Fruit fly (Drosophila melanogaster) whole organism, embryonic: ENCODE data around the gene Kr-h1.
A peak's percentile ranks its signal among the peaks of the same experiment; 100 is the strongest.

ENCODE experiments used
- Aef1 ChIP-seq: fragments of 200-800 bp; sonication (Bioruptor generic); IDR thresholded peaks from 3 replicates; pipeline ENCODE4 v1.3.6; 2022; ENCODE audit warnings: missing biosample characterization, missing genetic modification characterization
- Antp ChIP-seq: fragments of 200-800 bp; sonication (Bioruptor generic); optimal IDR thresholded peaks from 3 replicates; lab custom pipeline; 2016; ENCODE audit warnings: missing biosample characterization, missing genetic modification characterization
- Atf6 ChIP-seq: fragments of 200-800 bp; sonication (Bioruptor generic); IDR thresholded peaks from 2 replicates; pipeline ENCODE4 v1.3.6; 2022; ENCODE audit warnings: missing biosample characterization, missing genetic modification characterization
- CG10209 ChIP-seq: fragments of 200-800 bp; sonication (Bioruptor generic); optimal IDR thresholded peaks from 3 replicates; lab custom pipeline; 2017; ENCODE audit warnings: missing biosample characterization, mild to moderate bottlenecking, missing genetic modification characterization, missing genetic modification reagents
- CG11696 ChIP-seq: fragments of 200-800 bp; sonication (Bioruptor generic); IDR thresholded peaks from 2 replicates; pipeline ENCODE4 v1.3.6; 2022; ENCODE audit warnings: missing biosample characterization, missing genetic modification characterization
- CG1233 ChIP-seq: fragments of 200-800 bp; sonication (Bioruptor generic); optimal IDR thresholded peaks from 4 replicates; lab custom pipeline; 2018; ENCODE audit warnings: missing biosample characterization, mild to moderate bottlenecking, missing genetic modification characterization
- CG12659 ChIP-seq: fragments of 200-800 bp; sonication (Bioruptor generic); optimal IDR thresholded peaks from 3 replicates; lab custom pipeline; 2017; ENCODE audit warnings: mild to moderate bottlenecking, missing biosample characterization, missing genetic modification reagents, missing genetic modification characterization
- CG12942 ChIP-seq: fragments of 200-800 bp; sonication (Bioruptor generic); optimal IDR thresholded peaks from 3 replicates; lab custom pipeline; 2016; ENCODE audit warnings: missing biosample characterization, missing genetic modification characterization
- CG17568 ChIP-seq: fragments of 200-800 bp; sonication (Bioruptor generic); optimal IDR thresholded peaks from 2 replicates; lab custom pipeline; 2018; ENCODE audit warnings: missing biosample characterization, mild to moderate bottlenecking, missing genetic modification characterization, moderate library complexity
- CG18599 ChIP-seq: fragments of 200-800 bp; sonication (Bioruptor generic); optimal IDR thresholded peaks from 3 replicates; lab custom pipeline; 2017; ENCODE audit warnings: missing biosample characterization, missing genetic modification characterization, mild to moderate bottlenecking, moderate library complexity, missing genetic modification reagents
- CG2116 ChIP-seq: fragments of 200-800 bp; sonication (Bioruptor generic); optimal IDR thresholded peaks from 3 replicates; lab custom pipeline; 2018; ENCODE audit warnings: missing biosample characterization, mild to moderate bottlenecking, missing genetic modification characterization
- CG2199 ChIP-seq: fragments of 200-800 bp; sonication (Bioruptor generic); IDR thresholded peaks from 3 replicates; pipeline ENCODE4 v1.3.6; 2022; ENCODE audit warnings: missing biosample characterization, missing genetic modification characterization
- CG32767 ChIP-seq: fragments of 200-800 bp; sonication (Bioruptor generic); IDR thresholded peaks from 2 replicates; pipeline ENCODE4 v1.3.6; 2022; ENCODE audit warnings: missing biosample characterization, missing genetic modification characterization
- CG33557 ChIP-seq: fragments of 200-800 bp; sonication (Bioruptor generic); optimal IDR thresholded peaks from 2 replicates; lab custom pipeline; 2019; ENCODE audit warnings: missing biosample characterization, mild to moderate bottlenecking, missing genetic modification characterization, moderate library complexity
- CG34376 ChIP-seq: fragments of 200-800 bp; sonication (Bioruptor generic); optimal IDR thresholded peaks from 2 replicates; lab custom pipeline; 2018; ENCODE audit warnings: missing biosample characterization, mild to moderate bottlenecking, missing genetic modification characterization
- CG4328 ChIP-seq: fragments of 200-800 bp; sonication (Bioruptor generic); optimal IDR thresholded peaks from 3 replicates; lab custom pipeline; 2017; ENCODE audit warnings: missing biosample characterization, missing genetic modification reagents, missing genetic modification characterization
- CG4404 ChIP-seq: fragments of 200-800 bp; sonication (Bioruptor generic); IDR thresholded peaks from 2 replicates; pipeline ENCODE4 v1.3.6; 2022; ENCODE audit warnings: missing biosample characterization, missing genetic modification characterization
- CG7271 ChIP-seq: fragments of 200-800 bp; sonication (Bioruptor generic); optimal IDR thresholded peaks from 2 replicates; lab custom pipeline; 2018; ENCODE audit warnings: missing biosample characterization, mild to moderate bottlenecking, missing genetic modification characterization, moderate library complexity
- CG9932 ChIP-seq: fragments of 200-800 bp; sonication (Bioruptor generic); IDR thresholded peaks from 2 replicates; pipeline ENCODE4 v1.3.6; 2022; ENCODE audit warnings: missing biosample characterization, missing genetic modification characterization
- CHES-1-like ChIP-seq: fragments of 200-800 bp; sonication (Bioruptor generic); optimal IDR thresholded peaks from 2 replicates; lab custom pipeline; 2016; ENCODE audit warnings: missing biosample characterization, missing genetic modification characterization
- Chrac-16 ChIP-seq: fragments of 200-800 bp; sonication (Bioruptor generic); optimal IDR thresholded peaks from 3 replicates; lab custom pipeline; 2016; ENCODE audit warnings: missing biosample characterization, missing genetic modification characterization
- Dad ChIP-seq: fragments of 200-800 bp; sonication (Bioruptor generic); optimal IDR thresholded peaks from 3 replicates; lab custom pipeline; 2016; ENCODE audit warnings: missing biosample characterization, missing genetic modification characterization
- Elba2 ChIP-seq: fragments of 200-800 bp; sonication (Bioruptor generic); optimal IDR thresholded peaks from 3 replicates; lab custom pipeline; 2016; ENCODE audit warnings: missing biosample characterization, missing genetic modification characterization
- Fer1 ChIP-seq: fragments of 200-800 bp; sonication (Bioruptor generic); optimal IDR thresholded peaks from 2 replicates; lab custom pipeline; 2017; ENCODE audit warnings: missing biosample characterization, mild to moderate bottlenecking, missing genetic modification characterization
- Fer2 ChIP-seq: fragments of 200-800 bp; sonication (Bioruptor generic); optimal IDR thresholded peaks from 2 replicates; lab custom pipeline; 2018; ENCODE audit warnings: missing biosample characterization, mild to moderate bottlenecking, missing genetic modification characterization, moderate library complexity
- Hey ChIP-seq: fragments of 200-800 bp; sonication (Bioruptor generic); optimal IDR thresholded peaks from 3 replicates; lab custom pipeline; 2018; ENCODE audit warnings: missing biosample characterization, mild to moderate bottlenecking, missing genetic modification characterization
- Nf-YB ChIP-seq: fragments of 200-800 bp; sonication (Bioruptor generic); optimal IDR thresholded peaks from 3 replicates; lab custom pipeline; 2019; ENCODE audit warnings: missing biosample characterization, mild to moderate bottlenecking, missing genetic modification characterization, moderate library complexity
- PHDP ChIP-seq: fragments of 200-800 bp; sonication (Bioruptor generic); optimal IDR thresholded peaks from 3 replicates; lab custom pipeline; 2018; ENCODE audit warnings: missing biosample characterization, mild to moderate bottlenecking, missing genetic modification characterization, moderate library complexity
- Pdp1 ChIP-seq, 2 experiments: fragments of 200-800 bp; sonication (Bioruptor generic); optimal IDR thresholded peaks; 3 replicates each; lab custom pipeline; 2016; ENCODE audit warnings: missing biosample characterization in 2 of 2, missing genetic modification characterization in 2 of 2, mild to moderate bottlenecking in 1 of 2, moderate library complexity in 1 of 2
- Six4 ChIP-seq: fragments of 200-800 bp; sonication (Bioruptor generic); optimal IDR thresholded peaks from 2 replicates; lab custom pipeline; 2016; ENCODE audit warnings: missing biosample characterization, missing genetic modification characterization
- Sox102F ChIP-seq: fragments of 200-800 bp; sonication (Bioruptor generic); optimal IDR thresholded peaks from 2 replicates; lab custom pipeline; 2018; ENCODE audit warnings: missing biosample characterization, mild to moderate bottlenecking, missing genetic modification characterization, moderate library complexity
- Spps ChIP-seq: fragments of 200-800 bp; sonication (Bioruptor generic); optimal IDR thresholded peaks from 2 replicates; lab custom pipeline; 2018; ENCODE audit warnings: missing biosample characterization, mild to moderate bottlenecking, missing genetic modification characterization
- Sry-δ ChIP-seq: fragments of 200-800 bp; sonication (Bioruptor generic); optimal IDR thresholded peaks from 2 replicates; lab custom pipeline; 2016; ENCODE audit warnings: missing biosample characterization, missing genetic modification characterization
- TFAM ChIP-seq: fragments of 200-800 bp; sonication (Bioruptor generic); optimal IDR thresholded peaks from 2 replicates; lab custom pipeline; 2017; ENCODE audit warnings: missing biosample characterization, missing genetic modification characterization, inconsistent platforms
- Trl ChIP-seq, 3 experiments: fragments of >200 bp in 2 of 3; fragments of 200-800 bp in 1 of 3; sonication (Bioruptor generic) in 1 of 3; optimal IDR thresholded peaks; 2 replicates in 1 of 3; 3 replicates in 2 of 3; lab custom pipeline; 2016 to 2017; ENCODE audit warnings: missing biosample characterization in 1 of 3, missing genetic modification characterization in 1 of 3
- bab2 ChIP-seq: fragments of 200-800 bp; sonication (Bioruptor generic); optimal IDR thresholded peaks from 2 replicates; lab custom pipeline; 2016; ENCODE audit warnings: missing biosample characterization, missing genetic modification characterization
- btn ChIP-seq: fragments of 200-800 bp; sonication (Bioruptor generic); optimal IDR thresholded peaks from 2 replicates; lab custom pipeline; 2016; ENCODE audit warnings: missing biosample characterization, missing genetic modification characterization
- cg ChIP-seq: fragments of 200-800 bp; sonication (Bioruptor generic); optimal IDR thresholded peaks from 3 replicates; lab custom pipeline; 2019; ENCODE audit warnings: missing biosample characterization, mild to moderate bottlenecking, missing genetic modification characterization, moderate library complexity
- eve ChIP-seq, 2 experiments: fragments of >200 bp; optimal IDR thresholded peaks; 2 replicates each; lab custom pipeline; 2017; ENCODE audit warnings: missing biosample characterization in 2 of 2, missing genetic modification characterization in 2 of 2
- exex ChIP-seq: fragments of 200-800 bp; sonication (Bioruptor generic); optimal IDR thresholded peaks from 4 replicates; lab custom pipeline; 2018; ENCODE audit warnings: missing biosample characterization, mild to moderate bottlenecking, missing genetic modification characterization, moderate library complexity
- fd102C ChIP-seq: fragments of 200-800 bp; sonication (Bioruptor generic); optimal IDR thresholded peaks from 2 replicates; lab custom pipeline; 2018; ENCODE audit warnings: missing biosample characterization, mild to moderate bottlenecking, missing genetic modification characterization, moderate library complexity
- ind ChIP-seq: fragments of 200-800 bp; sonication (Bioruptor generic); optimal IDR thresholded peaks from 3 replicates; lab custom pipeline; 2016; ENCODE audit warnings: missing biosample characterization, missing genetic modification characterization
- insv ChIP-seq, 2 experiments: fragments of 200-800 bp; sonication (Bioruptor generic); optimal IDR thresholded peaks; 3 replicates each; lab custom pipeline; 2016 to 2018; ENCODE audit warnings: missing biosample characterization in 2 of 2, missing genetic modification characterization in 2 of 2
- jigr1 ChIP-seq: fragments of 200-800 bp; sonication (Bioruptor generic); IDR thresholded peaks from 3 replicates; pipeline ENCODE4 v1.3.6; 2022; ENCODE audit warnings: missing biosample characterization, missing genetic modification characterization
- kni ChIP-seq: fragments of 200-800 bp; sonication (Bioruptor generic); optimal IDR thresholded peaks from 3 replicates; lab custom pipeline; 2017; ENCODE audit warnings: mild to moderate bottlenecking, missing biosample characterization, missing genetic modification reagents, missing genetic modification characterization
- otp ChIP-seq: fragments of 200-800 bp; sonication (Bioruptor generic); IDR thresholded peaks from 3 replicates; pipeline ENCODE4, ENCODE4 v1.3.6; 2022; ENCODE audit warnings: missing biosample characterization, missing genetic modification characterization
- p53 ChIP-seq: fragments of 200-800 bp; sonication (Bioruptor generic); optimal IDR thresholded peaks from 2 replicates; lab custom pipeline; 2016; ENCODE audit warnings: missing biosample characterization, missing genetic modification characterization
- schlank ChIP-seq: fragments of 200-800 bp; sonication (Bioruptor generic); optimal IDR thresholded peaks from 2 replicates; lab custom pipeline; 2018; ENCODE audit warnings: missing biosample characterization, mild to moderate bottlenecking, missing genetic modification characterization
- unpg ChIP-seq: fragments of 200-800 bp; sonication (Bioruptor generic); optimal IDR thresholded peaks from 3 replicates; lab custom pipeline; 2018; ENCODE audit warnings: missing biosample characterization, mild to moderate bottlenecking, missing genetic modification characterization, moderate library complexity

The Kr-h1 gene

dm6 chr2L:6082936-6083627, 679 bp downstream of the Kr-h1 start (continued):
- peak; percentile 10 to 87 for TF ChIP-seq Trl (optimal IDR thresholded peaks at IDR 0.05; lab: Kevin White, UChicago)
- no peak for TF ChIP-seq Trl (GFP tag; optimal IDR thresholded peaks at IDR 0.05; lab: Kevin White, UChicago)
- TF ChIP-seq CG33557 (GFP tag; lab: Kevin White, UChicago), result peak; percentile 36
- TF ChIP-seq Antp (GFP tag; lab: Kevin White, UChicago), result no peak
- TF ChIP-seq Chrac-16 (GFP tag; lab: Kevin White, UChicago), result no peak
- 0 out of 2 replicates have a peak, but pooled peaks have one; percentile 22 for TF ChIP-seq CG32767 (GFP tag; lab: Robert Waterston, UW)
- TF ChIP-seq PHDP, result peak; percentile 40
- no peak for TF ChIP-seq Six4 (GFP tag; lab: Kevin White, UChicago)
- peak; percentile 54 for TF ChIP-seq CG17568 (GFP tag; lab: Kevin White, UChicago)
- TF ChIP-seq eve (GFP tag; optimal IDR thresholded peaks at IDR 0.05; lab: Kevin White, UChicago), result peak in 1 of 2 experiments; percentile 88
- peak; percentile 0 for TF ChIP-seq CHES-1-like (GFP tag; lab: Kevin White, UChicago)
- no peak for TF ChIP-seq btn (GFP tag; lab: Kevin White, UChicago)
- TF ChIP-seq jigr1 (GFP tag; lab: Robert Waterston, UW), result no peak
- no peak for TF ChIP-seq Sry-δ
- TF ChIP-seq Hey (tag; lab: Kevin White, UChicago), result peak; percentile 73
- peak; percentile 60 for TF ChIP-seq cg (GFP tag; lab: Kevin White, UChicago)
- no peak for TF ChIP-seq otp
- TF ChIP-seq Atf6, result no peak
- TF ChIP-seq CG9932 (GFP tag; lab: Robert Waterston, UW), result 0 out of 2 replicates have a peak, but pooled peaks have one; percentile 7
- TF ChIP-seq Aef1, result peak; percentile 17; the same call in 1 of the 3 replicates
- TF ChIP-seq insv (GFP tag; optimal IDR thresholded peaks at IDR 0.05; lab: Kevin White, UChicago), result no peak
- TF ChIP-seq ind (GFP tag; lab: Kevin White, UChicago), result no peak
- TF ChIP-seq Fer1 (GFP tag; lab: Kevin White, UChicago), result peak; percentile 57
- TF ChIP-seq Fer2, result peak; percentile 7
- peak; percentile 2 for TF ChIP-seq CG1233 (GFP tag; lab: Kevin White, UChicago)
- no peak for TF ChIP-seq CG11696 (GFP tag; lab: Robert Waterston, UW)
- 0 out of 3 replicates have a peak, but pooled peaks have one; percentile 24 for TF ChIP-seq CG2199 (GFP tag; lab: Robert Waterston, UW)
- peak; percentile 25 for TF ChIP-seq CG18599 (GFP tag; lab: Kevin White, UChicago)
- TF ChIP-seq TFAM, result no peak
- TF ChIP-seq CG4404 (GFP tag; lab: Robert Waterston, UW), result no peak
- peak; percentile 8 for TF ChIP-seq schlank
- peak in 1 of 2 experiments; percentile 70 for TF ChIP-seq Pdp1 (GFP tag; optimal IDR thresholded peaks at IDR 0.05; lab: Kevin White, UChicago)
- peak; percentile 52 for TF ChIP-seq CG4328 (GFP tag; lab: Kevin White, UChicago)
- no peak for TF ChIP-seq p53
- TF ChIP-seq unpg, result peak; percentile 15
- peak; percentile 18 for TF ChIP-seq CG2116 (GFP tag; lab: Kevin White, UChicago)
- peak; percentile 95 for TF ChIP-seq CG34376 (GFP tag; lab: Kevin White, UChicago)
- TF ChIP-seq CG10209 (GFP tag; lab: Kevin White, UChicago), result peak; percentile 34
- no peak for TF ChIP-seq fd102C (GFP tag; lab: Kevin White, UChicago)
- TF ChIP-seq Elba2 (GFP tag; lab: Kevin White, UChicago), result no peak
- TF ChIP-seq CG7271 (tag; lab: Kevin White, UChicago), result no peak
- no peak for TF ChIP-seq CG12942 (GFP tag; lab: Kevin White, UChicago)
- TF ChIP-seq Nf-YB (GFP tag; lab: Kevin White, UChicago), result peak; percentile 18
- peak; percentile 22 for TF ChIP-seq CG12659
- TF ChIP-seq kni (GFP tag; lab: Kevin White, UChicago), result peak; percentile 37
- TF ChIP-seq Sox102F (GFP tag; lab: Kevin White, UChicago), result peak; percentile 1
- TF ChIP-seq Dad (GFP tag; lab: Kevin White, UChicago), result no peak
- peak; percentile 88 for TF ChIP-seq exex
- TF ChIP-seq Spps (tag; lab: Kevin White, UChicago), result no peak
- no peak for TF ChIP-seq bab2 (GFP tag; lab: Kevin White, UChicago)
